Fruit fly (Drosophila melanogaster) whole organism, embryonic: ENCODE measurements around the gene Bx.

Source experiments
- Atf3 ChIP-seq: fragments of 200-800 bp; sonication (Bioruptor generic); optimal IDR thresholded peaks from 3 replicates; lab custom pipeline; 2016; ENCODE audit warnings: missing biosample characterization, missing genetic modification characterization
- CG10366 ChIP-seq: fragments of 200-800 bp; sonication (Bioruptor generic); IDR thresholded peaks from 2 replicates; pipeline ENCODE4 v1.3.6; 2022; ENCODE audit warnings: missing biosample characterization, missing genetic modification characterization
- CG10979 ChIP-seq: fragments of 200-800 bp; sonication (Bioruptor generic); optimal IDR thresholded peaks from 2 replicates; lab custom pipeline; 2018; ENCODE audit warnings: missing biosample characterization, mild to moderate bottlenecking, missing genetic modification characterization, moderate library complexity
- CG11695 ChIP-seq: fragments of 200-800 bp; sonication (Bioruptor generic); IDR thresholded peaks from 3 replicates; pipeline ENCODE4 v1.3.6; 2022; ENCODE audit warnings: missing biosample characterization, missing genetic modification characterization
- CG12659 ChIP-seq: fragments of 200-800 bp; sonication (Bioruptor generic); optimal IDR thresholded peaks from 3 replicates; lab custom pipeline; 2017; ENCODE audit warnings: mild to moderate bottlenecking, missing biosample characterization, missing genetic modification reagents, missing genetic modification characterization
- CG12769 ChIP-seq: fragments of 200-800 bp; sonication (Bioruptor generic); optimal IDR thresholded peaks from 2 replicates; lab custom pipeline; 2019; ENCODE audit warnings: missing biosample characterization, mild to moderate bottlenecking, missing genetic modification characterization, moderate library complexity
- CG1529 ChIP-seq: fragments of 200-800 bp; sonication (Bioruptor generic); optimal IDR thresholded peaks from 3 replicates; lab custom pipeline; 2018; ENCODE audit warnings: missing biosample characterization, missing genetic modification characterization
- CG30403 ChIP-seq: fragments of 200-800 bp; sonication (Bioruptor generic); optimal IDR thresholded peaks from 3 replicates; lab custom pipeline; 2016; ENCODE audit warnings: missing biosample characterization, missing genetic modification characterization
- CG4820 ChIP-seq: fragments of 200-800 bp; sonication (Bioruptor generic); optimal IDR thresholded peaks from 3 replicates; lab custom pipeline; 2016; ENCODE audit warnings: missing biosample characterization, missing genetic modification characterization
- CG6175 ChIP-seq: fragments of 200-800 bp; sonication (Bioruptor generic); IDR thresholded peaks from 3 replicates; pipeline ENCODE4 v1.3.6; 2022; ENCODE audit warnings: missing biosample characterization, missing genetic modification characterization
- CG7786 ChIP-seq: fragments of 200-800 bp; sonication (Bioruptor generic); optimal IDR thresholded peaks from 2 replicates; lab custom pipeline; 2016; ENCODE audit warnings: missing biosample characterization, missing genetic modification characterization
- CG7839 ChIP-seq: fragments of 200-800 bp; sonication (Bioruptor generic); optimal IDR thresholded peaks from 3 replicates; lab custom pipeline; 2018; ENCODE audit warnings: missing biosample characterization, mild to moderate bottlenecking, missing genetic modification characterization, moderate library complexity
- CG9817 ChIP-seq: fragments of 200-800 bp; sonication (Bioruptor generic); optimal IDR thresholded peaks from 2 replicates; lab custom pipeline; 2018; ENCODE audit warnings: missing biosample characterization, mild to moderate bottlenecking, missing genetic modification characterization, moderate library complexity
- CG9932 ChIP-seq: fragments of 200-800 bp; sonication (Bioruptor generic); IDR thresholded peaks from 2 replicates; pipeline ENCODE4 v1.3.6; 2022; ENCODE audit warnings: missing biosample characterization, missing genetic modification characterization
- Chrac-16 ChIP-seq: fragments of 200-800 bp; sonication (Bioruptor generic); optimal IDR thresholded peaks from 3 replicates; lab custom pipeline; 2016; ENCODE audit warnings: missing biosample characterization, missing genetic modification characterization
- Hr78 ChIP-seq, 2 experiments: fragments of 200-800 bp in 1 of 2; fragments of >200 bp in 1 of 2; sonication (Bioruptor generic) in 1 of 2; optimal IDR thresholded peaks; 2 replicates each; lab custom pipeline; 2017 to 2019; ENCODE audit warnings: missing biosample characterization in 2 of 2, missing genetic modification characterization in 2 of 2, mild to moderate bottlenecking in 1 of 2, moderate library complexity in 1 of 2
- Lhr ChIP-seq: fragments of 200-800 bp; sonication (Bioruptor generic); optimal IDR thresholded peaks from 3 replicates; lab custom pipeline; 2017; ENCODE audit warnings: mild to moderate bottlenecking, missing biosample characterization, missing genetic modification reagents, missing genetic modification characterization
- MBD-R2 ChIP-seq: fragments of 200-800 bp; sonication (Bioruptor generic); IDR thresholded peaks from 2 replicates; pipeline ENCODE4 v1.3.6; 2022; ENCODE audit warnings: missing biosample characterization, missing genetic modification characterization
- Med ChIP-seq: fragments of 200-800 bp; sonication (Bioruptor generic); peaks from one replicate; lab custom pipeline; 2016; ENCODE audit warnings: missing biosample characterization, missing genetic modification characterization, mild to moderate bottlenecking, inconsistent platforms, moderate library complexity
- NK7.1 ChIP-seq: fragments of 200-800 bp; sonication (Bioruptor generic); optimal IDR thresholded peaks from 3 replicates; lab custom pipeline; 2016; ENCODE audit warnings: missing biosample characterization, missing genetic modification characterization
- Nf-YB ChIP-seq: fragments of 200-800 bp; sonication (Bioruptor generic); optimal IDR thresholded peaks from 3 replicates; lab custom pipeline; 2019; ENCODE audit warnings: missing biosample characterization, mild to moderate bottlenecking, missing genetic modification characterization, moderate library complexity
- Nf-YC ChIP-seq: fragments of 200-800 bp; optimal IDR thresholded peaks from 3 replicates; lab custom pipeline; 2019; ENCODE audit warnings: missing biosample characterization, mild to moderate bottlenecking, missing genetic modification characterization, moderate library complexity
- Rx ChIP-seq: fragments of 200-800 bp; sonication (Bioruptor generic); IDR thresholded peaks from 2 replicates; pipeline ENCODE4 v1.3.6; 2022; ENCODE audit warnings: missing biosample characterization, missing genetic modification characterization
- Sin3A ChIP-seq: fragments of >200 bp; optimal IDR thresholded peaks from 2 replicates; lab custom pipeline; 2018
- TFAM ChIP-seq: fragments of 200-800 bp; sonication (Bioruptor generic); optimal IDR thresholded peaks from 2 replicates; lab custom pipeline; 2017; ENCODE audit warnings: missing biosample characterization, missing genetic modification characterization, inconsistent platforms
- ab ChIP-seq: fragments of 200-800 bp; sonication (Bioruptor generic); optimal IDR thresholded peaks from 2 replicates; lab custom pipeline; 2016; ENCODE audit warnings: missing biosample characterization, missing genetic modification characterization
- ase ChIP-seq: fragments of 200-800 bp; sonication (Bioruptor generic); IDR thresholded peaks from 3 replicates; pipeline ENCODE4 v1.3.6; 2022; ENCODE audit warnings: missing biosample characterization, missing genetic modification characterization
- cas ChIP-seq: fragments of 200-800 bp; sonication (Bioruptor generic); IDR thresholded peaks from 2 replicates; pipeline ENCODE4 v1.3.6; 2022; ENCODE audit warnings: missing biosample characterization, missing genetic modification characterization
- cg ChIP-seq: fragments of 200-800 bp; sonication (Bioruptor generic); optimal IDR thresholded peaks from 3 replicates; lab custom pipeline; 2019; ENCODE audit warnings: missing biosample characterization, mild to moderate bottlenecking, missing genetic modification characterization, moderate library complexity
- chif ChIP-seq, 2 experiments: fragments of 200-800 bp; sonication (Bioruptor generic); optimal IDR thresholded peaks; 3 replicates each; lab custom pipeline; 2016; ENCODE audit warnings: missing biosample characterization in 2 of 2, missing genetic modification characterization in 2 of 2
- ci ChIP-seq: fragments of 200-800 bp; sonication (Bioruptor generic); IDR thresholded peaks from 3 replicates; pipeline ENCODE4 v1.3.6; 2022; ENCODE audit warnings: missing biosample characterization, missing genetic modification characterization
- crp ChIP-seq, 2 experiments: fragments of 200-800 bp; sonication (Bioruptor generic); optimal IDR thresholded peaks; 2 replicates in 1 of 2; 3 replicates in 1 of 2; lab custom pipeline; 2017; ENCODE audit warnings: missing biosample characterization in 2 of 2, missing genetic modification characterization in 2 of 2, mild to moderate bottlenecking in 1 of 2, moderate library complexity in 1 of 2
- cwo ChIP-seq: fragments of 200-800 bp; sonication (Bioruptor generic); optimal IDR thresholded peaks from 3 replicates; lab custom pipeline; 2017; ENCODE audit warnings: missing biosample characterization, missing genetic modification characterization, mild to moderate bottlenecking, moderate library complexity, missing genetic modification reagents
- fd96Cb ChIP-seq: fragments of 200-800 bp; sonication (Bioruptor generic); optimal IDR thresholded peaks from 2 replicates; lab custom pipeline; 2018; ENCODE audit warnings: missing biosample characterization, mild to moderate bottlenecking, missing genetic modification characterization, moderate library complexity
- grau ChIP-seq: fragments of 200-800 bp; optimal IDR thresholded peaks from 3 replicates; lab custom pipeline; 2019; ENCODE audit warnings: missing biosample characterization, mild to moderate bottlenecking, missing genetic modification characterization, moderate library complexity
- gsb-n ChIP-seq: fragments of 200-800 bp; sonication (Bioruptor generic); optimal IDR thresholded peaks from 3 replicates; lab custom pipeline; 2018; ENCODE audit warnings: missing biosample characterization, mild to moderate bottlenecking, missing genetic modification characterization
- hb ChIP-seq: fragments of 200-800 bp; sonication (Bioruptor generic); IDR thresholded peaks from 3 replicates; pipeline ENCODE4 v1.3.6; 2022; ENCODE audit warnings: missing biosample characterization, missing genetic modification characterization; ENCODE audit not compliant: partially characterized antibody
- her ChIP-seq: fragments of 200-800 bp; sonication (Bioruptor generic); optimal IDR thresholded peaks from 2 replicates; lab custom pipeline; 2016; ENCODE audit warnings: missing biosample characterization, missing genetic modification characterization
- hth ChIP-seq: fragments of >200 bp; optimal IDR thresholded peaks from 2 replicates; lab custom pipeline; 2017; ENCODE audit warnings: inconsistent platforms
- jumu ChIP-seq: fragments of 200-800 bp; sonication (Bioruptor generic); optimal IDR thresholded peaks from 3 replicates; lab custom pipeline; 2016; ENCODE audit warnings: missing biosample characterization, missing genetic modification characterization
- lab ChIP-seq: fragments of 200-800 bp; sonication (Bioruptor generic); optimal IDR thresholded peaks from 3 replicates; lab custom pipeline; 2017; ENCODE audit warnings: missing biosample characterization, missing genetic modification characterization, mild to moderate bottlenecking, moderate library complexity, missing genetic modification reagents
- pan ChIP-seq, 4 experiments: fragments of >200 bp in 3 of 4; fragments of 200-800 bp in 1 of 4; sonication (Bioruptor generic) in 1 of 4; optimal IDR thresholded peaks in 3 of 4; IDR thresholded peaks in 1 of 4; 2 replicates each; pipeline versions ENCODE4 v1.3.6 to Lab custom; 2017 to 2022; ENCODE audit warnings: missing biosample characterization in 2 of 4, missing genetic modification characterization in 2 of 4, mixed read lengths in 1 of 4
- pb ChIP-seq: fragments of 200-800 bp; sonication (Bioruptor generic); optimal IDR thresholded peaks from 3 replicates; lab custom pipeline; 2016; ENCODE audit warnings: missing biosample characterization, missing genetic modification characterization
- scrt ChIP-seq: fragments of 200-800 bp; sonication (Bioruptor generic); optimal IDR thresholded peaks from 2 replicates; lab custom pipeline; 2018; ENCODE audit warnings: missing biosample characterization, mild to moderate bottlenecking, missing genetic modification characterization, moderate library complexity
- seq ChIP-seq: fragments of 200-800 bp; sonication (Bioruptor generic); IDR thresholded peaks from 2 replicates; pipeline ENCODE4 v1.3.6; 2022; ENCODE audit warnings: missing biosample characterization, missing genetic modification characterization
- sqz ChIP-seq: fragments of 200-800 bp; sonication (Bioruptor generic); optimal IDR thresholded peaks from 3 replicates; lab custom pipeline; 2018; ENCODE audit warnings: missing biosample characterization, mild to moderate bottlenecking, missing genetic modification characterization
- ssp ChIP-seq: fragments of 200-800 bp; sonication (Bioruptor generic); IDR thresholded peaks from 2 replicates; pipeline ENCODE4 v1.3.6; 2022; ENCODE audit warnings: missing biosample characterization, missing genetic modification characterization
- sug ChIP-seq: fragments of 200-800 bp; optimal IDR thresholded peaks from 2 replicates; lab custom pipeline; 2019; ENCODE audit warnings: missing biosample characterization, mild to moderate bottlenecking, missing genetic modification characterization, moderate library complexity
- vfl ChIP-seq: fragments of 200-800 bp; sonication (Bioruptor generic); optimal IDR thresholded peaks from 2 replicates; lab custom pipeline; 2016; ENCODE audit warnings: missing biosample characterization, missing genetic modification characterization
- wek ChIP-seq: fragments of 200-800 bp; sonication (Bioruptor generic); optimal IDR thresholded peaks from 3 replicates; lab custom pipeline; 2018; ENCODE audit warnings: missing biosample characterization, mild to moderate bottlenecking, missing genetic modification characterization, moderate library complexity
- zf30C ChIP-seq: fragments of 200-800 bp; sonication (Bioruptor generic); optimal IDR thresholded peaks from 3 replicates; lab custom pipeline; 2018; ENCODE audit warnings: missing biosample characterization, mild to moderate bottlenecking, missing genetic modification characterization

Gene Bx

dm6 chrX:18533308-18533707, 18.1 kb downstream of the Bx start (continued):
- TF ChIP-seq Med (GFP tag; lab: Kevin White, UChicago) (peak; percentile 80), CG10979 (peak; percentile 39), cwo (GFP tag; lab: Kevin White, UChicago) (no peak), ase (no peak), Hr78 (GFP tag; optimal IDR thresholded peaks at IDR 0.05; lab: Kevin White, UChicago) (no peak), hth (no peak), pan (optimal IDR thresholded peaks at IDR 0.05; lab: Kevin White, UChicago) (no peak), pan (GFP tag; optimal IDR thresholded peaks at IDR 0.05 in 1 of 2, IDR thresholded peaks at IDR 0.05 in 1 of 2) (peak in 1 of 2 experiments; percentile 24), TFAM (GFP tag; lab: Kevin White, UChicago) (no peak), seq (no peak), CG9817 (no peak), grau (tag; lab: Kevin White, UChicago) (peak; percentile 52), pb (peak; percentile 24), Rx (GFP tag; lab: Robert Waterston, UW) (no peak), CG10366 (GFP tag; lab: Robert Waterston, UW) (no peak), Atf3 (GFP tag; lab: Kevin White, UChicago) (no peak), MBD-R2 (no peak), CG7839 (tag; lab: Kevin White, UChicago) (peak; percentile 59), chif (GFP tag; optimal IDR thresholded peaks at IDR 0.05; lab: Kevin White, UChicago) (no peak), CG30403 (GFP tag; lab: Kevin White, UChicago) (peak; percentile 14), sug (tag; lab: Kevin White, UChicago) (no peak), hb (no peak), crp (GFP tag; optimal IDR thresholded peaks at IDR 0.05; lab: Kevin White, UChicago) (no peak), Sin3A (lab: Kevin White, UChicago) (no peak), CG1529 (GFP tag; lab: Kevin White, UChicago) (peak; percentile 15), CG12659 (GFP tag; lab: Kevin White, UChicago) (peak; percentile 0), Nf-YC (tag; lab: Kevin White, UChicago) (no peak), Nf-YB (GFP tag; lab: Kevin White, UChicago) (no peak), gsb-n (tag; lab: Kevin White, UChicago) (peak; percentile 33), CG6175 (GFP tag; lab: Robert Waterston, UW) (no peak), NK7.1 (GFP tag; lab: Kevin White, UChicago) (no peak), fd96Cb (tag; lab: Kevin White, UChicago) (peak; percentile 33), cas (GFP tag; lab: Robert Waterston, UW) (no peak), CG12769 (no peak), lab (GFP tag; lab: Kevin White, UChicago) (no peak), scrt (GFP tag; lab: Kevin White, UChicago) (no peak), wek (GFP tag; lab: Kevin White, UChicago) (no peak), Chrac-16 (peak; percentile 7), sqz (GFP tag; lab: Kevin White, UChicago) (no peak), CG4820 (GFP tag; lab: Kevin White, UChicago) (peak; percentile 11), CG7786 (GFP tag; lab: Kevin White, UChicago) (no peak), vfl (GFP tag; lab: Kevin White, UChicago) (no peak), ssp (GFP tag; lab: Robert Waterston, UW) (no peak), Lhr (GFP tag; lab: Kevin White, UChicago) (peak; percentile 11), CG11695 (no peak), cg (no peak), ab (GFP tag; lab: Kevin White, UChicago) (no peak), ci (peak; percentile 43; the same call in 2 of the 3 replicates), zf30C (GFP tag; lab: Kevin White, UChicago) (no peak), jumu (GFP tag; lab: Kevin White, UChicago) (no peak), CG9932 (GFP tag; lab: Robert Waterston, UW) (no peak), her (GFP tag; lab: Kevin White, UChicago) (no peak)
